Fruit fly (Drosophila melanogaster): ENCODE results near the gene Grl36b.

Grl36b gene

DNA sequence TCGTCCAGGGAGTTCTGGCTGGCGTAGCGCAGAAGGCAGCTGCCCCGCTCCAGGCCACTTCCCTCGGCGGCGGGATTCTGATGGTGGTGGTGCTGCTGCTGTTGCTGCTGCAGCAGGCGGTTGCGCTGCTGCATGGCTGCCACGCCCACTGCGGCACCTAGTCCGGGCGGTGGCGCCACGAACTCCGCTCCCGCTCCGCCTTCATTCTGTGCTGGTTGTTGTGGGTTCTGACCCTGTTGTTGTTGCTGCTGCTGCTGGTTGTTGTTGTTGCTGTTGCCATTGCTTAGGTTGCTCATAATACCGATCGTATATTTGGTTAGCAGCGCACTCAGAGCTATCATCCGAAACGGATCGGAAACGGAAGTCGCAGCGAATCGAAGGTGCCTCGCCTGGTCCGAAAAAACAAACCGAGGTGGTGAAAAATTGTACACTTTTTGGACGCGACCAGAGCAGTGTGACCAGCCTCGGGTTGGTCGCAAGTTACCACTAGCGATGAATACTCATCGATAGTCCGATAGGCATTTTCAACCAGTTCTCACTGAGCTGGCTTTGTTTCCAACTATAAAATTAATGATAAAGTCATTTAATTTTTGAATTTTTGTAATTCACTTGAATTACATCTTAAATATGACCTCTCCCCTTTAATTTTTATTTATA is 12.2 kb upstream of the Grl36b start, which contains the start of gene kel (continued):
- TF ChIP-seq CG31441 (GFP tag; IDR thresholded peaks at IDR 0.05) (no peak; the same call in 1 of the 2 replicates), Ets65A (GFP tag) (peak; percentile 45), Dp (GFP tag; optimal IDR thresholded peaks at IDR 0.05) (peak; percentile 36), CG7987 (GFP tag; optimal IDR thresholded peaks at IDR 0.05) (peak; percentile 82), corto (GFP tag; optimal IDR thresholded peaks at IDR 0.05) (no peak), CG17385 (GFP tag; optimal IDR thresholded peaks at IDR 0.05) (peak; percentile 49), en (GFP tag; optimal IDR thresholded peaks at IDR 0.05) (no peak), Blimp-1 (GFP tag; optimal IDR thresholded peaks at IDR 0.05) (peak; percentile 13), CG34376 (GFP tag; optimal IDR thresholded peaks at IDR 0.05) (peak; percentile 89), lov (optimal IDR thresholded peaks at IDR 0.05) (no peak), lov (GFP tag; IDR thresholded peaks at IDR 0.05) (peak; percentile 50; the same call in 1 of the 3 replicates), CG1792 (GFP tag; optimal IDR thresholded peaks at IDR 0.05) (no peak), gem (tag; optimal IDR thresholded peaks at IDR 0.05) (peak; percentile 56), Poxn (GFP tag; IDR thresholded peaks at IDR 0.05) (no peak), tup (GFP tag; optimal IDR thresholded peaks at IDR 0.05) (no peak), HHEX (GFP tag; optimal IDR thresholded peaks at IDR 0.05) (peak; percentile 59), ato (GFP tag; IDR thresholded peaks at IDR 0.05; ENCODE audit: partially characterized antibody) (peak; percentile 72), cg (GFP tag; optimal IDR thresholded peaks at IDR 0.05) (no peak), CG31224 (GFP tag; IDR thresholded peaks at IDR 0.05) (no peak), HLH4C (GFP tag; IDR thresholded peaks at IDR 0.05; ENCODE audit: partially characterized antibody) (peak; percentile 78), sens (GFP tag) (peak; percentile 90), CG9876 (GFP tag; optimal IDR thresholded peaks at IDR 0.05) (no peak), Awh (GFP tag; IDR thresholded peaks at IDR 0.05) (0 out of 2 replicates have a peak, but pooled peaks have one; percentile 11), ham (GFP tag; IDR thresholded peaks at IDR 0.05) (no peak), Ravus (GFP tag; IDR thresholded peaks at IDR 0.05) (no peak), CG32532 (GFP tag; IDR thresholded peaks at IDR 0.05) (peak; percentile 58; the same call in 1 of the 2 replicates), cwo (GFP tag; optimal IDR thresholded peaks at IDR 0.05) (peak; percentile 6), ssp (GFP tag; IDR thresholded peaks at IDR 0.05) (peak; percentile 91), bbx (GFP tag; IDR thresholded peaks at IDR 0.05; ENCODE audit: partially characterized antibody) (peak; percentile 87), chinmo (GFP tag; IDR thresholded peaks at IDR 0.05; ENCODE audit: partially characterized antibody) (peak; percentile 65; the same call in 1 of the 4 replicates), CG15601 (tag; optimal IDR thresholded peaks at IDR 0.05) (peak; percentile 22), scrt (GFP tag; optimal IDR thresholded peaks at IDR 0.05) (peak; percentile 50), ci (GFP tag; IDR thresholded peaks at IDR 0.05) (peak; percentile 75; the same call in 2 of the 3 replicates), CG11093 (GFP tag; IDR thresholded peaks at IDR 0.05) (no peak; the same call in 2 of the 3 replicates), CG12659 (GFP tag; optimal IDR thresholded peaks at IDR 0.05) (peak; percentile 80), CG5180 (GFP tag; optimal IDR thresholded peaks at IDR 0.05) (peak; percentile 13), pfk (GFP tag; optimal IDR thresholded peaks at IDR 0.05) (peak; percentile 53), Vsx1 (GFP tag; optimal IDR thresholded peaks at IDR 0.05) (peak; percentile 18), Kr (GFP tag; optimal IDR thresholded peaks at IDR 0.05) (no peak), B-H2 (GFP tag; optimal IDR thresholded peaks at IDR 0.05) (no peak), lmd (GFP tag; IDR thresholded peaks at IDR 0.05) (no peak), Sin3A (optimal IDR thresholded peaks at IDR 0.05) (peak; percentile 28), CG17802 (tag; optimal IDR thresholded peaks at IDR 0.05) (peak; percentile 74), Mrtf (GFP tag; IDR thresholded peaks at IDR 0.05) (no peak), tll (GFP tag; optimal IDR thresholded peaks at IDR 0.05) (no peak), ash1 (GFP tag; optimal IDR thresholded peaks at IDR 0.05) (no peak), CG6683 (GFP tag; optimal IDR thresholded peaks at IDR 0.05) (peak; percentile 32), CG3407 (GFP tag; optimal IDR thresholded peaks at IDR 0.05) (no peak), CG13296 (GFP tag; optimal IDR thresholded peaks at IDR 0.05) (peak; percentile 79)
